Worm (Caenorhabditis elegans) whole organism, mixed stage, embryonic: ENCODE data around the gene mmaa-1.

Source experiments
- bed-3 ChIP-seq: fragments of 200-800 bp; sonication (Bioruptor generic); optimal IDR thresholded peaks from 3 replicates; lab custom pipeline; 2018; ENCODE audit warnings: mild to moderate bottlenecking, missing genetic modification characterization, moderate library complexity, missing compliant biosample characterization
- blmp-1 ChIP-seq: fragments of 150-350 bp; optimal IDR thresholded peaks from 2 replicates; lab custom pipeline; 2014; ENCODE audit warnings: missing biosample characterization, missing genetic modification characterization
- ceh-39 ChIP-seq: fragments of 150-350 bp; optimal IDR thresholded peaks from 2 replicates; lab custom pipeline; 2014; ENCODE audit warnings: missing biosample characterization, missing genetic modification characterization
- ceh-43 ChIP-seq: fragments of 200-800 bp; sonication (Bioruptor generic); optimal IDR thresholded peaks from 2 replicates; lab custom pipeline; 2018; ENCODE audit warnings: mild to moderate bottlenecking, missing genetic modification characterization, moderate library complexity, missing compliant biosample characterization
- ceh-83 ChIP-seq: fragments of 200-800 bp; sonication (Bioruptor generic); optimal IDR thresholded peaks from 2 replicates; lab custom pipeline; 2018; ENCODE audit warnings: mild to moderate bottlenecking, missing genetic modification characterization, missing compliant biosample characterization
- ces-1 ChIP-seq: fragments of 150-350 bp; optimal IDR thresholded peaks from 2 replicates; lab custom pipeline; 2014; ENCODE audit warnings: missing biosample characterization, missing genetic modification reagents, missing genetic modification characterization
- cnd-1 ChIP-seq: fragments of 200-800 bp; sonication (Bioruptor generic); optimal IDR thresholded peaks from 2 replicates; lab custom pipeline; 2018; ENCODE audit warnings: mild to moderate bottlenecking, missing genetic modification characterization, missing compliant biosample characterization
- drap-1 ChIP-seq: fragments of 200-800 bp; sonication (Bioruptor generic); optimal IDR thresholded peaks from 3 replicates; lab custom pipeline; 2018; ENCODE audit warnings: mild to moderate bottlenecking, missing genetic modification characterization, missing compliant biosample characterization
- elt-1 ChIP-seq: sonication (generic microtip); optimal IDR thresholded peaks from 2 replicates; lab custom pipeline; 2017; ENCODE audit warnings: missing genetic modification characterization, mild to moderate bottlenecking, missing compliant biosample characterization, antibody characterized with exemption, moderate library complexity, borderline replicate concordance; ENCODE audit not compliant: insufficient read depth
- elt-3 ChIP-seq: fragments of 150-350 bp; optimal IDR thresholded peaks from 2 replicates; lab custom pipeline; 2014; ENCODE audit warnings: missing biosample characterization, missing genetic modification characterization
- flh-1 ChIP-seq: fragments of 200-800 bp; sonication (Bioruptor generic); optimal IDR thresholded peaks from 2 replicates; lab custom pipeline; 2018; ENCODE audit warnings: mild to moderate bottlenecking, missing genetic modification characterization, moderate library complexity, missing compliant biosample characterization
- ham-2 ChIP-seq: fragments of 200-800 bp; sonication (Bioruptor generic); optimal IDR thresholded peaks from 2 replicates; lab custom pipeline; 2018; ENCODE audit warnings: mild to moderate bottlenecking, missing genetic modification characterization, missing compliant biosample characterization
- lin-13 ChIP-seq: fragments of 150-350 bp; optimal IDR thresholded peaks from 2 replicates; lab custom pipeline; 2014; ENCODE audit warnings: missing biosample characterization, missing genetic modification characterization
- lin-32 ChIP-seq: fragments of 200-800 bp; sonication (Bioruptor generic); optimal IDR thresholded peaks from 2 replicates; lab custom pipeline; 2018; ENCODE audit warnings: mild to moderate bottlenecking, missing genetic modification characterization, missing compliant biosample characterization
- lsy-2 ChIP-seq: fragments of 150-350 bp; optimal IDR thresholded peaks from 2 replicates; lab custom pipeline; 2014; ENCODE audit warnings: missing biosample characterization, missing genetic modification characterization
- mab-5 ChIP-seq: fragments of 150-350 bp; optimal IDR thresholded peaks from 2 replicates; lab custom pipeline; 2014; ENCODE audit warnings: missing biosample characterization, missing genetic modification characterization
- mep-1 ChIP-seq: fragments of 150-350 bp; optimal IDR thresholded peaks from 2 replicates; lab custom pipeline; 2017; ENCODE audit warnings: missing biosample characterization, missing genetic modification reagents, missing genetic modification characterization, inconsistent platforms
- nhr-12 ChIP-seq: fragments of 150-350 bp; optimal IDR thresholded peaks from 2 replicates; lab custom pipeline; 2014; ENCODE audit warnings: missing biosample characterization, missing genetic modification characterization
- nhr-2 ChIP-seq: fragments of 150-350 bp; optimal IDR thresholded peaks from 2 replicates; lab custom pipeline; 2014; ENCODE audit warnings: missing biosample characterization, missing genetic modification characterization
- nhr-237 ChIP-seq: fragments of 150-350 bp; optimal IDR thresholded peaks from 2 replicates; lab custom pipeline; 2014; ENCODE audit warnings: missing biosample characterization, missing genetic modification characterization
- nhr-28 ChIP-seq: fragments of 150-350 bp; optimal IDR thresholded peaks from 2 replicates; lab custom pipeline; 2014; ENCODE audit warnings: missing biosample characterization, missing genetic modification characterization
- nhr-76 ChIP-seq: sonication (generic microtip); optimal IDR thresholded peaks from 2 replicates; lab custom pipeline; 2017; ENCODE audit warnings: missing biosample characterization, missing genetic modification characterization
- sem-2 ChIP-seq: fragments of 200-800 bp; sonication (Bioruptor generic); optimal IDR thresholded peaks from 2 replicates; lab custom pipeline; 2018; ENCODE audit warnings: mild to moderate bottlenecking, missing genetic modification characterization, missing compliant biosample characterization
- snpc-4 ChIP-seq: fragments of 150-350 bp; optimal IDR thresholded peaks from 2 replicates; lab custom pipeline; 2014; ENCODE audit warnings: missing biosample characterization, missing genetic modification characterization
- sptf-1 ChIP-seq: sonication (generic microtip); optimal IDR thresholded peaks from 2 replicates; lab custom pipeline; 2017; ENCODE audit warnings: mild to moderate bottlenecking, missing genetic modification characterization, moderate library complexity, missing compliant biosample characterization
- tbx-8 ChIP-seq: fragments of 200-800 bp; sonication (Bioruptor generic); optimal IDR thresholded peaks from 2 replicates; lab custom pipeline; 2018; ENCODE audit warnings: mild to moderate bottlenecking, missing genetic modification characterization, moderate library complexity, missing compliant biosample characterization
- unc-120 ChIP-seq: sonication (generic microtip); optimal IDR thresholded peaks from 2 replicates; lab custom pipeline; 2017; ENCODE audit warnings: missing genetic modification characterization, missing compliant biosample characterization; ENCODE audit not compliant: poor library complexity, severe bottlenecking
- unc-39 ChIP-seq: fragments of 150-350 bp; optimal IDR thresholded peaks from 2 replicates; lab custom pipeline; 2014; ENCODE audit warnings: missing biosample characterization, missing genetic modification characterization
- unc-62 ChIP-seq: fragments of 150-350 bp; optimal IDR thresholded peaks from 2 replicates; lab custom pipeline; 2014; ENCODE audit warnings: missing biosample characterization, missing genetic modification reagents, missing genetic modification characterization
- zip-8 ChIP-seq: fragments of 150-350 bp; optimal IDR thresholded peaks from 2 replicates; lab custom pipeline; 2014; ENCODE audit warnings: missing biosample characterization, missing genetic modification characterization
- ztf-11 ChIP-seq: fragments of 150-350 bp; optimal IDR thresholded peaks from 2 replicates; lab custom pipeline; 2014; ENCODE audit warnings: missing biosample characterization, missing genetic modification characterization

The mmaa-1 gene

DNA sequence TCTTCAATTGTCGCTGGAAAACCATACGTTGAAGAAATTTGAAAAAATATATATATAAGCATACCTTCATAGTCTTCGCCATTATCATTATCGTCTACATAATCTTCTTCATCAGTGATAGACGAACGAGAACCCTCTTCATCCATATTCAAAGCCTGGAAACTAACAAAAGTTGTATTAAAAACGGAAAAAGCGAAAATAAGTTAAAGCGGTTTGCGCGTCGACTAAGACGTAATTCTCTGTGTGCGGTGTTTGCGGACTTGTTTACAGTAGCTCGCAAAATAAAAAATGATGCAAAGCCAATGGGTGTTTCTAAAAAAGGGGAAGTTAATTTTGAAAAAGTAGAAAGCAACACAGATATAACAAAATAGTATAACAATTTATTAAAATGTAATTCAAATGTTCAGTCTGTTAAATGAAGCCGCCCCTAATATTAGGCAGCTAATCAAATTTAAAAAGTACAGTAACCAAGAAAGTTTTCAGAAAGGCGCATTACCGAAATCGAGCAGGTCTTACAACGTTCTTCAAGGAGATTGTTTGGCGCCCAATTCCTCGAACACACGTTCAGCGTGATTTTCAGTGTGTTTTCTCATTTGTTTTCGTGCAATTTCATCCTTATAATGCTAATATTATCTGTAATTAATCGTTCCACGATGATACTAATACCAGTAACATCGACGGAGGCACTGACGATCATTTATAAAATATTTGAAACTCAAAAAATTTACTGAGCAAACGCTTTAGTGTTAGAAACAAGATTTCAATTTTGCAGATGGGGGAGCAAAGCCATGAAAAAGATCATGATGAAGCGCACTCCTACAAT, 31.1 kb upstream of the mmaa-1 start, which contains the start of the genes T07F8.4 and gld-3:
Gene T07F8.4 (minus strand): TSS at position 162 of the 823 bp plus-strand sequence.
Gene gld-3 (plus strand): TSS at position 773 of the 823 bp plus-strand sequence.
- TF ChIP-seq ham-2 (no peak), nhr-12 (no peak), sptf-1 (tag; lab: Kevin White, UChicago) (peak; percentile 42), mep-1 (tag; lab: Kevin White, UChicago) (peak; percentile 62), unc-39 (tag; lab: Kevin White, UChicago) (no peak), elt-3 (tag; lab: Kevin White, UChicago) (no peak), lsy-2 (tag; lab: Kevin White, UChicago) (peak; percentile 93), lin-32 (GFP tag; lab: Kevin White, UChicago) (no peak)
- TF ChIP-seq, all 35 proteins: peak for 3

- TF ChIP-seq unc-39 (tag; lab: Kevin White, UChicago) (no peak), lsy-2 (tag; lab: Kevin White, UChicago) (no peak), drap-1 (GFP tag; lab: Kevin White, UChicago) (no peak), cnd-1 (no peak), mep-1 (tag; lab: Kevin White, UChicago) (no peak), ham-2 (no peak), tbx-8 (GFP tag; lab: Kevin White, UChicago) (no peak), ceh-83 (GFP tag; lab: Kevin White, UChicago) (no peak), sptf-1 (tag; lab: Kevin White, UChicago) (no peak), sem-2 (no peak), nhr-2 (no peak), lin-32 (GFP tag; lab: Kevin White, UChicago) (no peak)
Measured at ce11 chrII:7126457-7126856, 25.5 kb upstream of the mmaa-1 start, which contains the start of gene F10E7.1. Gene F10E7.1 (plus strand): TSS chrII:7126757.

DNA sequence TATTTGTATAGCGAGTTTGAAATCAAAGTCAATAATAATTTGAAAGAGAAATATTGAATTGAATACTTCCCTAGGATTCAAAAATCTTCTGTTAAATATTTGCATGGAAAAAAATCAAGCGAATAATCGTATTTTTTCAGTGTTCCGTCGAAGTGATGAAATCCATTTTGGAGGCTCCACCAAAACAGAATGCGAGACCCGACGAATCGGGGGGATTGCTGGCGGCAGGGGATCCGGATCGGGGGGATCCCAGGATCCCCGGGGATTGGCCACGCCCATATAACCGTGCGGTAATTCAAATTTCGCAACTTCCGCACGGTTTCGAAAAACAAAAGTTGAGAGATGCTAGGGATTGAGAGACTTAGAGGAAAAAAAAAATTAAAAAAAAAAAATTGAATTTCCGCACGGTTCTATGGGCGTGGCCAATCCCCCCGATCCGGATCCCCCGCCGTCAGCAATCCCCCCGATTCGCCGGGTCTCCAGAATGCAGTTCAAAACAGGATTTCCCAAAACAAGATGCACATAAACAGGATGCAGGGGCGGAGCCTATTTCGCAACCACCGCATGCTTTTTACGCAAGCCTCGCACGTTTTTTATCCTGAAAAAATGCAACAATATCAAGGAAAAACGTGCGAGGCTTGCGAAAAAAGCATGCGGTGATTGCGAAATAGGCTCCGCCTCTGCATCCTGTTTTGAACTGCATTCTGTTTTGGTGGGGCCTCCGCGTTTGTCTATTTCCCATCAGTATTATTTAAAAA, 21.9 kb upstream of the mmaa-1 start, which contains the start of gene F10E7.11:
Gene F10E7.11 (minus strand): TSS at position 232 of the 758 bp plus-strand sequence.
- peak; percentile 16 for TF ChIP-seq cnd-1
- TF ChIP-seq ceh-43 (GFP tag; lab: Kevin White, UChicago) = no peak

- TF ChIP-seq nhr-76 (tag; lab: Kevin White, UChicago) = no peak
- TF ChIP-seq elt-3 (tag; lab: Kevin White, UChicago) = no peak
- TF ChIP-seq lin-13 (tag; lab: Kevin White, UChicago) = no peak
- TF ChIP-seq tbx-8 (GFP tag; lab: Kevin White, UChicago) = no peak
- no peak for TF ChIP-seq elt-1 (tag; lab: Kevin White, UChicago)
- TF ChIP-seq ceh-43 (GFP tag; lab: Kevin White, UChicago) = no peak
Measured at ce11 chrII:7121762-7122292, 20.9 kb upstream of the mmaa-1 start, which contains the start of gene F10E7.2. Gene F10E7.2 (plus strand): TSS chrII:7122242.

DNA sequence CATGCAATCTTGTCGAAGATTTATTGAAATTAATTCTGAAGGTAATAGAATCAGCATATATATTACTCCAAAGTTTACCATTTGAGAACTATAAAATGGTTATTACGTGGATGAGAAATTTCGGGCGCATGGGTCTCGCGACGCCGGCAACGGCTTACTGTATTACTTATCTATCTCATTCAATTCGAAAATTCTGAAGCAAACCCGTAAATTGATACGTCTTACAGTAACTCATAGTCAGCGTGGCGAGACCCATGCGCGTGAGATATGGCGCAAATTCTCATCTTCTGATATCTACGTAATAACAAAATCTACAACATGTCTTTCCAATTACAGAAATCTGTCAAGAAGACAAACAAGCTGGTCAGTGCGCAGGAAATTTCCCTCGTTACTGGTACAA, 18.6 kb upstream of the mmaa-1 start:
- TF ChIP-seq nhr-76 (tag; lab: Kevin White, UChicago) = no peak
- TF ChIP-seq ztf-11 = no peak
- TF ChIP-seq unc-120 (tag; lab: Kevin White, UChicago) = no peak
- TF ChIP-seq unc-62 = no peak
- no peak for TF ChIP-seq tbx-8 (GFP tag; lab: Kevin White, UChicago)
- TF ChIP-seq ceh-39 = no peak
- no peak for TF ChIP-seq nhr-2
- no peak for TF ChIP-seq elt-3 (tag; lab: Kevin White, UChicago)
- TF ChIP-seq snpc-4 = no peak
- TF ChIP-seq drap-1 (GFP tag; lab: Kevin White, UChicago) = no peak
- TF ChIP-seq blmp-1 = no peak
- TF ChIP-seq nhr-12 = no peak
- no peak for TF ChIP-seq cnd-1
- no peak for TF ChIP-seq ceh-43 (GFP tag; lab: Kevin White, UChicago)
- TF ChIP-seq sptf-1 (tag; lab: Kevin White, UChicago) = no peak

- TF ChIP-seq flh-1 (GFP tag; lab: Kevin White, UChicago) (no peak), cnd-1 (no peak), bed-3 (GFP tag; lab: Kevin White, UChicago) (no peak), lsy-2 (tag; lab: Kevin White, UChicago) (no peak), ceh-39 (no peak), lin-32 (GFP tag; lab: Kevin White, UChicago) (no peak), mab-5 (tag; lab: Kevin White, UChicago) (no peak), unc-120 (tag; lab: Kevin White, UChicago) (peak; percentile 14), blmp-1 (no peak), lin-13 (tag; lab: Kevin White, UChicago) (no peak), nhr-28 (tag; lab: Kevin White, UChicago) (no peak), nhr-2 (peak; percentile 46), nhr-237 (tag; lab: Kevin White, UChicago) (no peak), ceh-83 (GFP tag; lab: Kevin White, UChicago) (no peak), nhr-12 (no peak), unc-39 (tag; lab: Kevin White, UChicago) (no peak), unc-62 (peak; percentile 54), mep-1 (tag; lab: Kevin White, UChicago) (no peak), sptf-1 (tag; lab: Kevin White, UChicago) (no peak), drap-1 (GFP tag; lab: Kevin White, UChicago) (no peak), nhr-76 (tag; lab: Kevin White, UChicago) (no peak), ces-1 (GFP tag; lab: Kevin White, UChicago) (no peak), ztf-11 (no peak), sem-2 (no peak), elt-1 (tag; lab: Kevin White, UChicago) (no peak), zip-8 (tag; lab: Kevin White, UChicago) (no peak)
Measured at ce11 chrII:7116350-7116749, 15.4 kb upstream of the mmaa-1 start, which contains the start of gene spon-1. Gene spon-1 (plus strand): TSS chrII:7116557.
